Worm (Caenorhabditis elegans) whole organism, dauer: ENCODE data around the gene lec-4.

Source experiments
- unc-62 ChIP-seq: sonication (generic microtip); optimal IDR thresholded peaks from 2 replicates; lab custom pipeline; 2017; ENCODE audit warnings: missing biosample characterization, missing genetic modification reagents, missing genetic modification characterization

Gene lec-4

DNA sequence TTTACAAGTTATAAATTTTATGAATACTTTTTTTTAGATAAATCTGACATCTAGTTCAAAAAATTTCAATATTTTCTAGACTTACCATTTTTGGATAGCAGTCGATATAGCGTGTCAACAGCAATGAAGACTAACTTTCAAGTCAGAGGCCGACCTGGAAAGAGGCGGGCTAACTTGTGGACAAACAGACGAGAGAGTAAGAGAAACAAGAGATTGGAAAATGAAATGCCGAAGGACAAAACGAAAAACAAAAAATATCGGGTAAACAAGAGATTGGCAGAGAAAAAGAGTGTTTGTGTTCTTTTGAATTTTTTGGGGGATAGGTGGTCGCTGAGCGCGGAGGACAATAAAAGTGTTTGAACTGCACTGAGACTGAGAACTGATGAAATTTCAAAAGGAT, at the start of gene lec-4:
TSS of gene lec-4 (minus strand) at position 154 of the 400 bp plus-strand sequence.
- no peak for TF ChIP-seq unc-62

DNA sequence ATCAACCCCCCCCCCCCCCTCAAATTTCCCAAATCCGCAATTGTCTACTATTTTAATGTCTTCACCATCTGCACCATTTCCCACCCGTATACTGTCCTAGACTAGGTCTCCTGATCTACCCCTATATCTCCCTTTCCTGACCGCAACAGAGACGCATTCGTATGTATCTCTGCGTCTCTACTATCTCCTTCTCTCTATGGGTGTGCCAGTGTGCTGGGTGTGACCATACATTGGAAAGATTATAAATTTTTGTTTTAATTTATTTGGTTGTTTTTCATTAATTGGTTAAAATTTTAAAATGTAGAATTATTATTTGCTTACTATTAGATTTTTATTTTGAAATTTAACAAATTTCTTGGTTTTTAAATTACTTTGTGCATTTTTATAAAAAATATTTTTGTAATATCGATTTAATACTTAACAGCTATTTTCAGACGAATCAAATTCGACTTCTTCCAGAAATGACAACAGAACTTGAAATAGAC, 48.9 kb upstream of the lec-4 start, which contains the start of gene amx-1:
TSS of gene amx-1 (plus strand) at position 435 of the 485 bp plus-strand sequence.
- TF ChIP-seq unc-62: no peak

DNA sequence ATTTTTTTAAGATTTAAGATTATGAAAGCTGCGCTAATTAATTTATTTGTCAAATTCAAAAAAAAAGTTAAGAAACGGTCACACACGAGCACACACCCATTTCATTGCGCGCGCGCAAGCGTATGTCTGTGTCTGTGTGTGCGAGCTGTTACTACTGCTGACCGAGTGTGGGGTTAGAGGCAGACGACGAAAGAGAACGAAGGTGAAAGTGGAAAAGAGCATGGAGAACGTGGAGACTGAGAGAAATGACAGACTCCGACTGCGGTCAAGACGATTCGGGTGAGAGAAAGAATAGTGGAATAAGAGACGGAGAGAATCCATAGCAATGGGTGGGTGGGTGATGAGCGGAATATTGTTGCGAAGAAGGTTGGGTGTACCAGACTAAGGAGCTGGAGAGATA, 47.0 kb upstream of the lec-4 start:
- TF ChIP-seq unc-62: no peak

DNA sequence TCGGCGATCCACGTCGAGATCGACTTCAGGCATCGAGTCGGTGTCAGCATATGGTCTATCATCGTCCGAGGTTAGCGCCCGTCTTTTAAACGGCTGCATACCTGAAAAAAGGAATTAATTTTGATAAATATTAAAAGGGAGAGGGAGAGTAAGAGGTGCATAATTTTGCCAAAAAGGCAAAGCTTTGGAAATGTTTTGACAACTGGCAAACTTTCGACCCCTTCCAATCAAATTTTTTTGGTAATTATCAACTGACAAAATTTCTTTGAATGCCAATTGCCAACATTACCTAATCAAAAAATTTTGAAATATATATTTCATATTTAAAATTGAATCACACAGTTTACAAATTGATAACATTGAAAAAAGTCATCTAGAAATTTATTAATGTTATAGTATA, 46.5 kb upstream of the lec-4 start, which contains the start of gene dpy-27:
TSS of gene dpy-27 (minus strand) at position 101 of the 400 bp plus-strand sequence.
- TF ChIP-seq unc-62: no peak

DNA sequence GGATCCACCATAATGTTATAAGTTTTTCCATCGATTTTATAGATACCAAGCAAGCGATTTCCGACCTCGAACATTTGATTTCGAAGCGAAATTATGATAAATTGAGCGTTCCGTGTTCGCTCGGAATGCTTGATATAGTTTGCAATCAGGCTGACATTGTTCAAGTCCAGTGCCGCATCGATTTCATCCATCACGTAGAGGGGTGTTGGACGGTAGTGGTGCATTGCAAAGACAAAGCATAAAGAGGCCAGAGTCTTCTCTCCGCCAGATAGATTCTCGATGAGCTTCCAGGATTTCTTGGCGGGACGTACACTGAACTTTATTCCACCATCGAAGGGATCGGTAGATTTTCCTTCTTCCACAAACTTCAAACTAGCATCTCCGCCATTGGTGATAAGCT, 41.3 kb upstream of the lec-4 start:
- no peak for TF ChIP-seq unc-62

DNA sequence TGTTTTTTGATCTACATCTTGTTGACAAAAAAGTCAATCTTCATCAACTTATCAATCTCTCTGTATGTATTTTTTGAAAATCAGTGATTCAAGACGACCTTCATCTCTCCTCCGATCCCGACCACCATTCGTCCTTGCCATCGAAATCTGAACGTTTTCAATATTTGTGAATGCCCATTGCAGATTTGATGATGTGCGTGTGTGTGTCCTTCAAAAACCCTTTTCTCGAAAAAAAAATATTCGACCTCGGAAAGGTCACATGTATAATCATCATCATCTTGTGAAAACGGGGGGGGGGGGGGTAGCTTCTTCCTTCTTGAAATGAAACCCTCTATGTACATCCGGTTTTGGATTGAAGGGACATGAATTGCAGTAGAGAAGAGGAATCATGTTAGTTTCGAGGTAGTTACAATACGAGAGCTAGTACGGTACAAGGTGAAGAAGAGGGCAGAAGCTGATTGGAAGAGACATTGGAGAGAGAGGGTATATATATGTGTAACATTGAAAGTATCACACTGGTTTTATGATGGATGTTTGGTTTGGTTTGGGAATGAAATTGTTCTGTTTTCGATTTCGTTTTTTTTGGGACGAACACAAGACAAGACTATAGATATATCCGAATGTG, 39.4 kb upstream of the lec-4 start:
- TF ChIP-seq unc-62: no peak

DNA sequence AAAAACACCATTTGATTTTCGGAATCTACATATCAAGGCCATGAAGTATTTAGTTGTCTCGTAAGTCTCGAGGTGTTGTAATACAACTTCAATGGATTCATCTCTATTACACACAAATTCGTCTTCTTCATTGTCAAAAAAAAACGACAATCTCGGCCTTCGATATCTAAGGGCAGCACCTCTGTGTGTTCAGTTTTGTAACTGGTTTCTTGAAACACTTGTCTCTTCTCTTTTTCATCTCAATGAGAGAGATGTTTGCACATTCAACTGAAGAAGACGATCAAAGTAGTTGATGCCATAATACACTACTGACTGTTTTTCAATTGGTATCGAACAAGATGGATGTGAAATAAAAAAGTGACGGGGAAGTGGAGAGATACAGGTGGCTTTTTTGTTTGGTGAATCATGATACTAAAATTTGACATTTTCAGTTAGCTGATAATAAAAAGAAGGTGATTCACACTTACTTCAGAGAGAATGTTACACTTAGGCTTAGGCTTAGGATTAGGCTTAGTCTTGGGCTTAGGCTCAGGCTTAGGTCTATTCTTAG, 38.3 kb upstream of the lec-4 start:
- no peak for TF ChIP-seq unc-62

DNA sequence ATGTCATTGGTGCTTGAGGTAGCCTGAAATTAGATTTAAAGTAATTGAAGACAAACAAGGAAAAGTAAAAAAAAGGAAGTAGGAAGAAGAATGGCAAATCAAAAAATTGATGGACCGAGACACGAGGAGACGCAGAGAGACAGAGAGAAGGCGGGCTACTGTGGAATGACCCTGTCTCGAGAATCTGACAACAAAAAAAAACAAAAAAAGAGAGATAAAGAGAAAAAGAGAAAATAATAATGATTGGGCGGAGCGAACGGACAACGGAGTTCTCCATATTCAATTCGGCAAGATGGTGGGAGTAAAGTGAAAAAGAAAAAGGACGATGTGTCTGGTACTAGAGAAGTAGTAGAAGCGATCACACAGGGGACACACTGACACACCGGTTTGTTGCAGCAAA, 35.9 kb upstream of the lec-4 start, which contains the start of gene toh-1:
TSS of gene toh-1 (minus strand) at position 23 of the 400 bp plus-strand sequence.
- no peak for TF ChIP-seq unc-62

DNA sequence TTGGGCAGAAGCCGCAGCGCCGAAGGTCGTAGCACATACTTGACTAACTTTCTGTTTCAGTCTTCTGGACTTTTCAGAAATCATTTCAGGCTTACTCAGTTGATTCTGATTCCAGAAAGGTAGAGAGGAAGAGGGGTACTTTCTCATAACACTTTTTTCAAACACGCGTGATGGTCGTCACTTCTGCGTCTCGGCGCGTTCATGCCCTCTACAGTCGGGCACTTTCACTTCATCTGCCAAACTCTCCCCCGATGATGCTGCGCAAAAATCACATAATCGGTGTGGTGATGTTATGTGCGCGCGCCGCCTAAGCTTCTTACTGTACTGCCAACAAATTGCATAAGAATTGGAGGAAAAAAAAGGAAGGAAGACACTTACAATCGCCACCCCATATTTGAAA, 34.5 kb upstream of the lec-4 start:
- TF ChIP-seq unc-62: no peak

DNA sequence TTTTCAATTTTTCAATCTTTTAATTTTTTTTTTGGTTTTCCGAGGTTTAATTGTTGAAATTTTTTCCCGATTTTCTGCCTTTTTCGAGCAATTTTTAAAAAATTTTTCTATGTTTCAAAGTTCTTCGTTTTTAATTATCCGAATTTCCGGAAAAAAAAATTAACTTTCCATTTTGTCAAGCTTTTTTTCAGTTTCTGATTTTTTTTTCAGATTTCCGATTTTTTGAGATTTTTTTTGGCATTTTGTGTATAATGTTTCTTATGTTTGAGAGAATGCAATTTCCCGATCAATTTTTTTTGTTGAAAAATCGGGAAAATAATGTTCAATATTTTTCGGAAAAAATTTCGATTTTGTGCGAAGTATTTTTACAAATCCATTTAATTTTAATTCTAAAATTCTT, 33.8 kb upstream of the lec-4 start:
- TF ChIP-seq unc-62: no peak

DNA sequence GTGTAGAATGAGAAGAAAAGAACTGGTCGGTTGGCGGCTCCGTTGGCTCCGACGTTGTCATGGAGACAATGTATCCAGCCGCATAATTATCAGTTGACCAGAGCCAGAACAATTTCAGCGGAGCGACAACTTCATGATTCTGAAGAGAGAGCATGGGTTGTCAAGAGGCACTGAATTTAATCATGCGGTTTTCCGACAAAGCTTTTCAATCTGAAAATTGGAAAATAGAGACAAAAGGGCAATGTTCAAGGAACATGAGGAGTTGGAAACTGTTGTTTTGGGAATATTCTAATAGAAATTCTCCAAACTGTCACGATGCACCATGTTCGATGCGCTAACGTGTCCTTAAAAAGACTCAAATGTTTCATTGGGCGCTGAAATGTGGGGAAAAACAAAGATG, 31.3 kb upstream of the lec-4 start, which contains the start of gene xbx-5:
TSS of gene xbx-5 (minus strand) at position 56 of the 400 bp plus-strand sequence.
- TF ChIP-seq unc-62: no peak

DNA sequence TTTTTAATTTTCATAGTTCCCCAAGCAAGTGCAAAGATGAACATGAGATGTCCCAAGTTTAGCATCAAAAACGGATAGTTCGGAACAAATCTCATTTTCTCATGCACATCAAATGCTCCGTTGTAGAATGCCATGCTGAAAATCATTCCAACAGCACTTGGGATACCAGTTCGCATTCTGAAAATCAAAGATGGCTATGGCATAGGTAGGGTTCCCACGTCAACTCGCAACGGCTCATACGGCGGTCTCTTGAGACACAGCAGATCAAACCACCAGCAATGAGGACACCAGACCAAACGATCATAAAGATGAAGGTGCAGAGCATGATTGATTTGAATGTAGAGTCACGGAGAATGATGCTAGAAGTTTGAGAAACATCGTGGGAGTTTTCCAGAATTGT, 30.0 kb upstream of the lec-4 start:
- TF ChIP-seq unc-62: no peak

DNA sequence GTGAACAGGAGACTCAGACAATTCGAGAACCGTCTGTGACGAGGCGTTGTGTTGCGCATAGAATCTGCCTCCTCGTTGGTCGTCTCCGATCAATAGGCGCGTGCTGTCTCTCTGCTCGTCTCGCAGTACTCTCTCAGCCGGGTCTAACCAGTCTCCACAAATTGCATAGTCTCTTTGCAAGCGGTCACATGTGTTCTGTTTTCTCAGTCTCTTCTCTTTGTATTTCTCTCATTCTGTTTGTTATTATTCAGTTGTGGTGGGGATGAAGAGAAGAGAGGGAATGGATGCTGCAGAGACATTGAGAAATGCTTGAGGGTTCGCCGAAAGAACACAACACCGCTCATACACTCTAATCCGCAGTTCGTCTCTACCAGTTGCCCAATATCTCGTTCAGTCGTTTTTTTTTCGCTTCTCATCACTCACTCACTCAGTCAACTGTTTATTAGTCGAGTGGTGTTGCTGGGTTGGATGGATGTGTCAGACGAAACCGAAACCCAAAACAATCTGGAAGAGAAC, 28.3 kb upstream of the lec-4 start:
- TF ChIP-seq unc-62: peak; percentile 49

DNA sequence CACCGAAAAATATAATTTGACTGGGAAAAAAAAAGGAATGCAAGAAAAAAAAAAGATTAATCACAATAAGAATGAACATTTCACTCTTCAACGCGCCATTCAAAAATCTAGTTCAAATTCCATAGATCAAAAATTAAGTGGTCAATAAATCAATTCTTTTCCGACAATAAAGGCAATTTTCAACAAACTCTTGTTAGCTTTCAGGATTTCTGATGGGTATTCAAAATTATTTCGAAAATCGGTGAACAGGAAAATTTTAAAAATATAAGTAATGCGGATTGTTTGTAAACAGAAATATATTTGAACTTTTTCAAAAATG, 27.8 kb upstream of the lec-4 start:
- TF ChIP-seq unc-62: no peak

DNA sequence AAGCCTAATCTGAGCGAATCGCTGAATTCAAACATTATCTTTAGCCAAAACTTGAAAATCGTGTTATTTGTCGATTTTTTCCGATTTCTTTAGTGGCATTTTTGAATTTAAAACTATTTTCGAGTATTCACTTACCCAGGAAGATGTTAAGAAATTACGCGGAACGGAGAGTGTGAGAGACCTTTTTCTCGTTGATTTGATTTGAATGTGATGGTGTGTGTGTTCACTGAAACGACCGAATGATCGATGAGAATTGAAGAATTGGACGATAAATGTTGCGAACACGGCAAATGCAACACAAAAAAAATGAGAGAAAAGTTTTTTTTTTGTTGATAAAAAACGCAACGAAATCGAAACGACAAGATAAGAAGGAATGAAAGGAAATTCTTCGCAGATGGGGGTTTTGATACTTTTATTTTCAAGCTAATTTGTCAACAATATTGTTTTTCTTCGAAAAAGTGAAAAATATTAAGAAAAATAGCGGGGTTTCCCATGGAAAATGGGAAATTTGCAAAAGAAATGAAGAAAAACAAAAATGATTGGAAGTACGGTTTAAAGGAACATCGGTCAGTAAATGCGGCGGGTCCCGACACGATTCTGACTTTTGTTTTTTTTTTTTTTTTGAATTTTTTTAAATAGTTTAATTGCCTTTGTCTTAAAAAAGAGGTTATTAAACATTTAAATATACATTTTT, 27.3 kb upstream of the lec-4 start, which contains the start of gene mtm-3:
TSS of gene mtm-3 (minus strand) at position 228 of the 694 bp plus-strand sequence.
- TF ChIP-seq unc-62: no peak

DNA sequence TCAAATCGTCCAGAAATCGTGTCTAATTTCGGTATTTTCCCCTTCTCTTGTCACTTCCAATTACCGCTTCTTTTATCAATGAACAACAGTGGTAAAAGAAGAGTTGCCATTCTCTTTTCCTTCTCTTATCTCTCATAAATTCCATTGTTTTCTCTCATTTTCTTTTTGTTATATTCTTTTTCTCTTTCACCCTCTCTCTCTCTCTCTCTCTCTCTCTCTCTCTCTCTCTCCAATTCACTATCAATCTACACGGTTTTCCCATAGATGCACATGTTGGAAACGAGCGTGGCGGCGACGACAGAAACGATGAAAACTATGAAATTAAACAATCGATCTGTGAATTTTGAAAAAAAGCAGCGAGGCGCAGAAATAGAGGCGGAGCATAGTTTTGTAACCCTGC, 26.1 kb upstream of the lec-4 start:
- no peak for TF ChIP-seq unc-62

DNA sequence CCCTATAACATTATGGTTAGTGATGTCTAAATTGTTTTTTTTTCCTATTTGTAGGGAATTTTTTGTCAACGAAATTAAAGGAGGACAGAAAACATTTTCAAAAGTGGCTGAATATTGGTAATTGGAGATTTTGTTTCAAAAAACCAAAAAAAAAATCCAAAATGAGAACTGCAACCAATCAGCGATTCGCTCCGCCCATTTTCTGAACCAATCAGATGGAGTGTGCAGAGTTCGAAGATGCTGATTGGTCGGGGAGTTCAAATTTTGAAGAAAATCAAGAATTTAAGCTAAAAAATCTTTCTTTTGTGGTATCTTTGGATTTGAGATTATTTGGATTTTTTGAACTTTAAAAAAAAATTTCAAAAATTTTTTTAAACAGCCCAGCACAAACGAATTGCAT, 25.3 kb upstream of the lec-4 start:
- TF ChIP-seq unc-62: no peak
